Fruit fly (Drosophila melanogaster) whole organism, pupa: ENCODE results near the gene CG44090.

ENCODE experiments used
- CG12605 ChIP-seq: fragments of 200-800 bp; sonication (Bioruptor generic); IDR thresholded peaks from 2 replicates; pipeline ENCODE4 v1.3.6; 2022; ENCODE audit warnings: missing biosample characterization, missing genetic modification characterization
- CG13204 ChIP-seq: fragments of 200-800 bp; sonication (Bioruptor generic); optimal IDR thresholded peaks from 2 replicates; lab custom pipeline; 2018; ENCODE audit warnings: missing biosample characterization, mild to moderate bottlenecking, missing genetic modification characterization, moderate library complexity
- CG17806 ChIP-seq: fragments of 200-800 bp; sonication (Bioruptor generic); optimal IDR thresholded peaks from 2 replicates; lab custom pipeline; 2018; ENCODE audit warnings: missing biosample characterization, mild to moderate bottlenecking, missing genetic modification characterization, moderate library complexity
- Pif1B ChIP-seq: fragments of 200-800 bp; sonication (Bioruptor generic); optimal IDR thresholded peaks from 3 replicates; lab custom pipeline; 2016; ENCODE audit warnings: missing biosample characterization, missing genetic modification characterization
- Snoo ChIP-seq: fragments of 200-800 bp; sonication (Bioruptor generic); optimal IDR thresholded peaks from 3 replicates; lab custom pipeline; 2017; ENCODE audit warnings: missing biosample characterization, mild to moderate bottlenecking, missing genetic modification characterization, inconsistent platforms
- fd96Ca ChIP-seq: fragments of 200-800 bp; sonication (Bioruptor generic); IDR thresholded peaks from 3 replicates; pipeline ENCODE4 v1.3.6; 2022; ENCODE audit warnings: missing biosample characterization, missing genetic modification characterization
- rn ChIP-seq: fragments of 200-800 bp; sonication (Bioruptor generic); IDR thresholded peaks from 2 replicates; pipeline ENCODE4 v1.3.6; 2022; ENCODE audit warnings: missing biosample characterization, missing genetic modification characterization

- no peak for TF ChIP-seq Snoo
- no peak for TF ChIP-seq Pif1B
- TF ChIP-seq fd96Ca (GFP tag; lab: Robert Waterston, UW): no peak
- TF ChIP-seq CG13204 (GFP tag; lab: Kevin White, UChicago): no peak
- no peak for TF ChIP-seq CG12605 (GFP tag; lab: Robert Waterston, UW)
- no peak for TF ChIP-seq rn (GFP tag; lab: Robert Waterston, UW)
- TF ChIP-seq CG17806 (tag; lab: Kevin White, UChicago): no peak
These were observed 34.1 kb downstream of the CG44090 start for dm6 chr3R:17400102-17400501.
